Fruit fly (Drosophila melanogaster) whole organism, embryonic: ENCODE results near the gene PGAP2.

Experiments
- C15 ChIP-seq: fragments of 200-800 bp; sonication (Bioruptor generic); IDR thresholded peaks from 3 replicates; pipeline ENCODE4 v1.3.6; 2022; ENCODE audit warnings: missing biosample characterization, missing genetic modification characterization
- CG1024 ChIP-seq: fragments of 200-800 bp; sonication (Bioruptor generic); IDR thresholded peaks from 2 replicates; pipeline ENCODE4 v1.3.6; 2022; ENCODE audit warnings: missing biosample characterization, missing genetic modification characterization
- CG12219 ChIP-seq: fragments of 200-800 bp; sonication (Bioruptor generic); optimal IDR thresholded peaks from 3 replicates; lab custom pipeline; 2018; ENCODE audit warnings: missing biosample characterization, mild to moderate bottlenecking, missing genetic modification characterization
- CG12391 ChIP-seq: fragments of 200-800 bp; sonication (Bioruptor generic); optimal IDR thresholded peaks from 3 replicates; lab custom pipeline; 2018; ENCODE audit warnings: missing biosample characterization, mild to moderate bottlenecking, missing genetic modification characterization, moderate library complexity
- CG13287 ChIP-seq: fragments of 200-800 bp; sonication (Bioruptor generic); IDR thresholded peaks from 2 replicates; pipeline ENCODE4 v1.3.6; 2022; ENCODE audit warnings: missing biosample characterization, missing genetic modification characterization; ENCODE audit not compliant: partially characterized antibody
- CG14014 ChIP-seq: fragments of 200-800 bp; sonication (Bioruptor generic); IDR thresholded peaks from 2 replicates; pipeline ENCODE4 v1.3.6; 2022; ENCODE audit warnings: missing biosample characterization, missing genetic modification characterization
- CG14710 ChIP-seq: fragments of 200-800 bp; sonication (Bioruptor generic); optimal IDR thresholded peaks from 3 replicates; lab custom pipeline; 2019; ENCODE audit warnings: missing biosample characterization, mild to moderate bottlenecking, missing genetic modification characterization, moderate library complexity
- CG17359 ChIP-seq: fragments of 200-800 bp; sonication (Bioruptor generic); optimal IDR thresholded peaks from 3 replicates; lab custom pipeline; 2018; ENCODE audit warnings: missing biosample characterization, mild to moderate bottlenecking, missing genetic modification characterization, moderate library complexity
- CG17612 ChIP-seq: fragments of 200-800 bp; sonication (Bioruptor generic); IDR thresholded peaks from 2 replicates; pipeline ENCODE4 v1.3.6; 2022; ENCODE audit warnings: missing biosample characterization, missing genetic modification characterization
- CG17802 ChIP-seq: fragments of 200-800 bp; sonication (Bioruptor generic); optimal IDR thresholded peaks from 2 replicates; lab custom pipeline; 2018; ENCODE audit warnings: missing biosample characterization, mild to moderate bottlenecking, missing genetic modification characterization, moderate library complexity
- CG18599 ChIP-seq: fragments of 200-800 bp; sonication (Bioruptor generic); optimal IDR thresholded peaks from 3 replicates; lab custom pipeline; 2017; ENCODE audit warnings: missing biosample characterization, missing genetic modification characterization, mild to moderate bottlenecking, moderate library complexity, missing genetic modification reagents
- CG2116 ChIP-seq: fragments of 200-800 bp; sonication (Bioruptor generic); optimal IDR thresholded peaks from 3 replicates; lab custom pipeline; 2018; ENCODE audit warnings: missing biosample characterization, mild to moderate bottlenecking, missing genetic modification characterization
- CG30020 ChIP-seq: fragments of 200-800 bp; optimal IDR thresholded peaks from 2 replicates; lab custom pipeline; 2019; ENCODE audit warnings: missing biosample characterization, mild to moderate bottlenecking, missing genetic modification characterization, moderate library complexity
- CG3065 ChIP-seq: fragments of 200-800 bp; sonication (Bioruptor generic); optimal IDR thresholded peaks from 2 replicates; lab custom pipeline; 2016; ENCODE audit warnings: missing biosample characterization, missing genetic modification characterization
- CG43689 ChIP-seq: fragments of 200-800 bp; sonication (Bioruptor generic); IDR thresholded peaks from 2 replicates; pipeline ENCODE4 v1.3.6; 2022; ENCODE audit warnings: missing biosample characterization, missing genetic modification characterization
- CG7963 ChIP-seq: fragments of 200-800 bp; sonication (Bioruptor generic); IDR thresholded peaks from 3 replicates; pipeline ENCODE4 v1.3.6; 2022; ENCODE audit warnings: missing biosample characterization, missing genetic modification characterization; ENCODE audit not compliant: partially characterized antibody
- CG9876 ChIP-seq: fragments of 200-800 bp; sonication (Bioruptor generic); optimal IDR thresholded peaks from 2 replicates; lab custom pipeline; 2016; ENCODE audit warnings: missing biosample characterization, missing genetic modification characterization
- Dip3 ChIP-seq: fragments of 200-800 bp; sonication (Bioruptor generic); optimal IDR thresholded peaks from 3 replicates; lab custom pipeline; 2016; ENCODE audit warnings: missing biosample characterization, missing genetic modification characterization
- E2f1 ChIP-seq: fragments of 200-800 bp; sonication (Bioruptor generic); IDR thresholded peaks from 2 replicates; pipeline ENCODE4 v1.3.6; 2022; ENCODE audit warnings: missing biosample characterization, missing genetic modification characterization
- E2f2 ChIP-seq: fragments of 200-800 bp; sonication (Bioruptor generic); IDR thresholded peaks from 2 replicates; pipeline ENCODE4 v1.3.6; 2022; ENCODE audit warnings: missing biosample characterization, missing genetic modification characterization
- HLH3B ChIP-seq: fragments of 200-800 bp; sonication (Bioruptor generic); IDR thresholded peaks from 2 replicates; pipeline ENCODE4 v1.3.6; 2022; ENCODE audit warnings: missing biosample characterization, missing genetic modification characterization
- Hr39 ChIP-seq: fragments of >200 bp; optimal IDR thresholded peaks from 2 replicates; lab custom pipeline; 2017
- MESR4 ChIP-seq: fragments of 200-800 bp; sonication (Bioruptor generic); optimal IDR thresholded peaks from 2 replicates; lab custom pipeline; 2018; ENCODE audit warnings: missing biosample characterization, mild to moderate bottlenecking, missing genetic modification characterization, moderate library complexity
- Myb ChIP-seq: fragments of 200-800 bp; sonication (Bioruptor generic); optimal IDR thresholded peaks from 2 replicates; lab custom pipeline; 2016; ENCODE audit warnings: missing biosample characterization, missing genetic modification characterization
- Opbp ChIP-seq: fragments of 200-800 bp; sonication (Bioruptor generic); IDR thresholded peaks from 3 replicates; pipeline ENCODE4 v1.3.6; 2022; ENCODE audit warnings: missing biosample characterization, missing genetic modification characterization; ENCODE audit not compliant: partially characterized antibody
- Sry-β ChIP-seq: fragments of 200-800 bp; sonication (Bioruptor generic); optimal IDR thresholded peaks from 2 replicates; lab custom pipeline; 2018; ENCODE audit warnings: missing biosample characterization, mild to moderate bottlenecking, missing genetic modification characterization, moderate library complexity
- TFAM ChIP-seq: fragments of 200-800 bp; sonication (Bioruptor generic); optimal IDR thresholded peaks from 2 replicates; lab custom pipeline; 2017; ENCODE audit warnings: missing biosample characterization, missing genetic modification characterization, inconsistent platforms
- al ChIP-seq: fragments of 200-800 bp; sonication (Bioruptor generic); IDR thresholded peaks from 2 replicates; pipeline ENCODE4 v1.3.6; 2022; ENCODE audit warnings: missing biosample characterization, missing genetic modification characterization
- cas ChIP-seq: fragments of 200-800 bp; sonication (Bioruptor generic); IDR thresholded peaks from 2 replicates; pipeline ENCODE4 v1.3.6; 2022; ENCODE audit warnings: missing biosample characterization, missing genetic modification characterization
- cato ChIP-seq: fragments of 200-800 bp; sonication (Bioruptor generic); optimal IDR thresholded peaks from 2 replicates; lab custom pipeline; 2016; ENCODE audit warnings: missing biosample characterization, missing genetic modification characterization, borderline replicate concordance
- disco-r ChIP-seq: fragments of 200-800 bp; sonication (Bioruptor generic); optimal IDR thresholded peaks from 2 replicates; lab custom pipeline; 2016; ENCODE audit warnings: missing biosample characterization, missing genetic modification characterization
- dmrt99B ChIP-seq: fragments of 200-800 bp; sonication (Bioruptor generic); optimal IDR thresholded peaks from 2 replicates; lab custom pipeline; 2018; ENCODE audit warnings: missing biosample characterization, mild to moderate bottlenecking, missing genetic modification characterization, moderate library complexity
- dpn ChIP-seq, 2 experiments: fragments of 200-800 bp; sonication (Bioruptor generic); optimal IDR thresholded peaks; 3 replicates each; lab custom pipeline; 2016; ENCODE audit warnings: missing biosample characterization in 2 of 2, missing genetic modification characterization in 2 of 2
- emc ChIP-seq: fragments of 200-800 bp; sonication (Bioruptor generic); optimal IDR thresholded peaks from 2 replicates; lab custom pipeline; 2016; ENCODE audit warnings: missing biosample characterization, missing genetic modification characterization
- exex ChIP-seq: fragments of 200-800 bp; sonication (Bioruptor generic); optimal IDR thresholded peaks from 4 replicates; lab custom pipeline; 2018; ENCODE audit warnings: missing biosample characterization, mild to moderate bottlenecking, missing genetic modification characterization, moderate library complexity
- fd64A ChIP-seq: fragments of 200-800 bp; sonication (Bioruptor generic); optimal IDR thresholded peaks from 3 replicates; lab custom pipeline; 2018; ENCODE audit warnings: missing biosample characterization, mild to moderate bottlenecking, missing genetic modification characterization
- fru ChIP-seq: fragments of >200 bp; optimal IDR thresholded peaks from 2 replicates; lab custom pipeline; 2017
- hbn ChIP-seq: fragments of 200-800 bp; sonication (Bioruptor generic); IDR thresholded peaks from 2 replicates; pipeline ENCODE4 v1.3.6; 2022; ENCODE audit warnings: missing biosample characterization, missing genetic modification characterization; ENCODE audit not compliant: partially characterized antibody
- kay ChIP-seq: fragments of 200-800 bp; sonication (Bioruptor generic); optimal IDR thresholded peaks from 2 replicates; lab custom pipeline; 2016; ENCODE audit warnings: missing biosample characterization, missing genetic modification characterization
- klu ChIP-seq: fragments of 200-800 bp; sonication (Bioruptor generic); IDR thresholded peaks from 2 replicates; pipeline ENCODE4 v1.3.6; 2022; ENCODE audit warnings: missing biosample characterization, missing genetic modification characterization
- maf-S ChIP-seq: fragments of 200-800 bp; sonication (Bioruptor generic); optimal IDR thresholded peaks from 2 replicates; lab custom pipeline; 2016; ENCODE audit warnings: missing biosample characterization, missing genetic modification characterization
- mirr ChIP-seq: fragments of 200-800 bp; sonication (Bioruptor generic); optimal IDR thresholded peaks from 3 replicates; lab custom pipeline; 2018; ENCODE audit warnings: missing biosample characterization, mild to moderate bottlenecking, missing genetic modification characterization
- pan ChIP-seq, 4 experiments: fragments of >200 bp in 3 of 4; fragments of 200-800 bp in 1 of 4; sonication (Bioruptor generic) in 1 of 4; optimal IDR thresholded peaks in 3 of 4; IDR thresholded peaks in 1 of 4; 2 replicates each; pipeline versions ENCODE4 v1.3.6 to Lab custom; 2017 to 2022; ENCODE audit warnings: missing biosample characterization in 2 of 4, missing genetic modification characterization in 2 of 4, mixed read lengths in 1 of 4
- pb ChIP-seq: fragments of 200-800 bp; sonication (Bioruptor generic); optimal IDR thresholded peaks from 3 replicates; lab custom pipeline; 2016; ENCODE audit warnings: missing biosample characterization, missing genetic modification characterization
- prd ChIP-seq, 3 experiments: fragments of >200 bp in 2 of 3; fragments of 200-800 bp in 1 of 3; sonication (Bioruptor generic) in 1 of 3; optimal IDR thresholded peaks in 2 of 3; IDR thresholded peaks in 1 of 3; 2 replicates in 2 of 3; 3 replicates in 1 of 3; pipeline versions ENCODE4 v1.3.6 to Lab custom; 2017 to 2022; ENCODE audit warnings: missing biosample characterization in 1 of 3, missing genetic modification characterization in 1 of 3
- psq ChIP-seq: fragments of 200-800 bp; sonication (Bioruptor generic); optimal IDR thresholded peaks from 2 replicates; lab custom pipeline; 2017; ENCODE audit warnings: missing biosample characterization, missing genetic modification characterization
- repo ChIP-seq: fragments of 200-800 bp; sonication (Bioruptor generic); optimal IDR thresholded peaks from 2 replicates; lab custom pipeline; 2016; ENCODE audit warnings: missing biosample characterization, missing genetic modification characterization
- sens ChIP-seq: fragments of 200-800 bp; sonication (Bioruptor generic); peaks from one replicate; lab custom pipeline; 2016; ENCODE audit warnings: missing biosample characterization, missing genetic modification characterization
- tgo ChIP-seq: fragments of 200-800 bp; sonication (Bioruptor generic); IDR thresholded peaks from 3 replicates; pipeline ENCODE4 v1.3.6; 2022; ENCODE audit warnings: missing biosample characterization, missing genetic modification characterization
- vfl ChIP-seq: fragments of 200-800 bp; sonication (Bioruptor generic); optimal IDR thresholded peaks from 2 replicates; lab custom pipeline; 2016; ENCODE audit warnings: missing biosample characterization, missing genetic modification characterization
- vvl ChIP-seq: fragments of 200-800 bp; sonication (Bioruptor generic); IDR thresholded peaks from 2 replicates; pipeline ENCODE4 v1.3.6; 2022; ENCODE audit warnings: missing biosample characterization, missing genetic modification characterization

Gene PGAP2

DNA sequence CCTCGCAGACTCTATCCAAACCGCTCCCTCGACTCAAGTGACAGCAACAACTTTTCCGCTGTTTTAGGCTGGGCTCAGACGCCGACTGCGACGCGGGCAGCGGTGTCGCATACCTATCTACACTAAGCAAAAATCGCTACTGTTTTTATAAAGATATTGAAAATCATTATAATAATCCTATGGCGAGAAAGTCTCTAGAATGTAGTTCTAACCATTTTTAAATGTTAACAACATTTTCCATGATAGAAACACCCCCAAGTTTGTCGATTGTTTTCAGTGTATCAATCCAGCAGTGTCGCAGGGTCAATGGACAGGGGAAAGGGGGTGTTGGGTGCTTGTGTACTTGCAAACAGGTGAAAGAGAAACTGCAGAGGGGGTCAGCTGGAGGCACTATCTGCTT, 46.5 kb upstream of the PGAP2 start (continued):
- peak; percentile 96 for TF ChIP-seq Dip3 (GFP tag; lab: Kevin White, UChicago)
- TF ChIP-seq C15 (GFP tag; lab: Robert Waterston, UW) = peak; percentile 94
- TF ChIP-seq sens (GFP tag; lab: Kevin White, UChicago) = peak; percentile 99
- no peak for TF ChIP-seq Hr39
- TF ChIP-seq CG43689 (GFP tag; lab: Robert Waterston, UW) = peak; percentile 91
- TF ChIP-seq psq (GFP tag; lab: Kevin White, UChicago) = peak; percentile 92
- peak; percentile 86 for TF ChIP-seq emc
- peak; percentile 85 for TF ChIP-seq TFAM (GFP tag; lab: Kevin White, UChicago)
- TF ChIP-seq vfl (GFP tag; lab: Kevin White, UChicago) = peak; percentile 95
- peak; percentile 52 for TF ChIP-seq Sry-β (GFP tag; lab: Kevin White, UChicago)
- peak; percentile 89 for TF ChIP-seq disco-r (GFP tag; lab: Kevin White, UChicago)
- peak; percentile 89 for TF ChIP-seq cas
- peak; percentile 95 for TF ChIP-seq HLH3B (GFP tag; lab: Robert Waterston, UW)
- TF ChIP-seq CG18599 = peak; percentile 97
- peak; percentile 86 for TF ChIP-seq CG9876 (GFP tag; lab: Kevin White, UChicago)
- peak; percentile 90 for TF ChIP-seq CG1024 (GFP tag; lab: Robert Waterston, UW)
- TF ChIP-seq kay (GFP tag; lab: Kevin White, UChicago) = peak; percentile 88
- TF ChIP-seq hbn (GFP tag; lab: Robert Waterston, UW) = no peak
- peak; percentile 95 for TF ChIP-seq E2f1
- TF ChIP-seq dmrt99B (tag; lab: Kevin White, UChicago) = peak; percentile 98
- TF ChIP-seq CG7963 (GFP tag; lab: Robert Waterston, UW) = no peak
- peak; percentile 80 for TF ChIP-seq Myb (GFP tag; lab: Kevin White, UChicago)
- TF ChIP-seq CG2116 (GFP tag; lab: Kevin White, UChicago) = peak; percentile 74
- peak; percentile 93 for TF ChIP-seq CG14710 (tag; lab: Kevin White, UChicago)
- no peak for TF ChIP-seq CG13287 (GFP tag; lab: Robert Waterston, UW)
- peak; percentile 77 for TF ChIP-seq mirr (GFP tag; lab: Kevin White, UChicago)
- TF ChIP-seq maf-S (GFP tag; lab: Kevin White, UChicago) = peak; percentile 95
- peak; percentile 97 to 98 for TF ChIP-seq dpn (GFP tag; optimal IDR thresholded peaks at IDR 0.05; lab: Kevin White, UChicago)
- TF ChIP-seq al (GFP tag; lab: Robert Waterston, UW) = peak; percentile 89
- peak; percentile 96 for TF ChIP-seq tgo (GFP tag; lab: Robert Waterston, UW)
- peak; percentile 62 for TF ChIP-seq MESR4
- no peak for TF ChIP-seq pan (optimal IDR thresholded peaks at IDR 0.05; lab: Kevin White, UChicago)
- peak in 1 of 2 experiments; percentile 97 for TF ChIP-seq pan (GFP tag; optimal IDR thresholded peaks at IDR 0.05 in 1 of 2, IDR thresholded peaks at IDR 0.05 in 1 of 2)
- no peak for TF ChIP-seq fru
- peak; percentile 91 for TF ChIP-seq fd64A
- peak; percentile 98 for TF ChIP-seq CG17359 (tag; lab: Kevin White, UChicago)
- peak; percentile 97 for TF ChIP-seq CG12391 (tag; lab: Kevin White, UChicago)
- TF ChIP-seq prd (optimal IDR thresholded peaks at IDR 0.05; lab: Kevin White, UChicago) = no peak
- peak; percentile 97 for TF ChIP-seq prd (GFP tag; IDR thresholded peaks at IDR 0.05; lab: Robert Waterston, UW)
- TF ChIP-seq exex = peak; percentile 63
- peak; percentile 91 for TF ChIP-seq CG17612
- peak; percentile 91 for TF ChIP-seq cato (GFP tag; lab: Kevin White, UChicago)
- peak; percentile 72 for TF ChIP-seq CG30020
- peak; percentile 75 for TF ChIP-seq E2f2 (GFP tag; lab: Robert Waterston, UW)
- TF ChIP-seq klu = peak; percentile 90
- peak; percentile 97 for TF ChIP-seq CG14014 (GFP tag; lab: Robert Waterston, UW)
- TF ChIP-seq Opbp (GFP tag; lab: Robert Waterston, UW) = no peak
- TF ChIP-seq CG17802 (tag; lab: Kevin White, UChicago) = peak; percentile 87
- TF ChIP-seq vvl (GFP tag; lab: Robert Waterston, UW) = peak; percentile 98
- TF ChIP-seq repo = peak; percentile 95
- peak; percentile 86 for TF ChIP-seq CG3065 (GFP tag; lab: Kevin White, UChicago)
- TF ChIP-seq CG12219 = peak; percentile 95
- peak; percentile 89 for TF ChIP-seq pb (GFP tag; lab: Kevin White, UChicago)
